Fruit fly (Drosophila melanogaster): ENCODE results near the gene LpR1.

DNA sequence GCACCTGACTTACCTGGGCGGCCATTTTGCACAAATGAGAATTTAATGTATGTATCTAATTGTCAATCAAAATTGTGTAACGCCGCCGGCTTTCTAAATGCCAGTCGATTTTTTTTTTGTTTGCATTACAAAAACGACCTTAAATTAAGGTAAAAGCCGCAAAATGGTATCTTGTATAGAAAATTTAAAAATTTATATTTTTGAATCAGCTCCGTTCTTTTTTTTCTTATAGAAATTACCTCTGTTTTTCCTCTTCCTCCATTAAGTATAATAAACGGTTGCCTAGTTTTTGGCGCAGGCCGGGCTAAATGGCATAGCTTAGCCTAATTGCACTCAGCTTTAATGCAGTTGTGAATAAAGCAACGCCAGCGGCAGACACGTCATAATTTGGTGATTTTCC, 24.3 kb upstream of the LpR1 start, which contains the start of gene CG4960:
- TF ChIP-seq cnc (optimal IDR thresholded peaks at IDR 0.05) = no peak
- no peak for TF ChIP-seq ovo (GFP tag; optimal IDR thresholded peaks at IDR 0.05)
- TF ChIP-seq CG1620 (GFP tag; optimal IDR thresholded peaks at IDR 0.05) = no peak
- no peak for TF ChIP-seq tj (GFP tag; optimal IDR thresholded peaks at IDR 0.05)
- no peak for TF ChIP-seq kay (GFP tag; ENCODE audit: borderline replicate concordance)
- no peak for TF ChIP-seq cic (GFP tag; optimal IDR thresholded peaks at IDR 0.05)
